Worm (Caenorhabditis elegans) whole organism, early embryonic: Measurements from ENCODE around the gene perm-1.

Source experiments
- B0310.2 ChIP-seq: sonication (generic microtip); optimal IDR thresholded peaks from 2 replicates; lab custom pipeline; 2016; ENCODE audit warnings: mild to moderate bottlenecking, missing genetic modification characterization, missing compliant biosample characterization
- F13C5.2 ChIP-seq: sonication (generic microtip); optimal IDR thresholded peaks from 2 replicates; lab custom pipeline; 2017; ENCODE audit warnings: mild to moderate bottlenecking, missing genetic modification characterization, inconsistent platforms, missing compliant biosample characterization
- aly-1 ChIP-seq: sonication (generic microtip); optimal IDR thresholded peaks from 2 replicates; lab custom pipeline; 2016; ENCODE audit warnings: missing genetic modification characterization, missing compliant biosample characterization
- ama-1 ChIP-seq: fragments of 150-350 bp; optimal IDR thresholded peaks from 2 replicates; lab custom pipeline; 2014
- ceh-13 ChIP-seq: fragments of 200-800 bp; sonication (Bioruptor generic); optimal IDR thresholded peaks from 2 replicates; lab custom pipeline; 2018; ENCODE audit warnings: mild to moderate bottlenecking, missing genetic modification characterization, missing compliant biosample characterization
- ceh-36 ChIP-seq: sonication (generic microtip); optimal IDR thresholded peaks from 2 replicates; lab custom pipeline; 2016; ENCODE audit warnings: missing genetic modification characterization, inconsistent platforms, missing compliant biosample characterization
- hmg-4 ChIP-seq: fragments of 200-800 bp; sonication (Bioruptor generic); optimal IDR thresholded peaks from 2 replicates; lab custom pipeline; 2018; ENCODE audit warnings: mild to moderate bottlenecking, missing genetic modification characterization, missing compliant biosample characterization
- sea-1 ChIP-seq: fragments of 200-800 bp; sonication (Bioruptor generic); conservative IDR thresholded peaks from 2 replicates; pipeline ENCODE4 v1.3.6; 2022; ENCODE audit warnings: missing genetic modification characterization, missing compliant biosample characterization
- tra-4 ChIP-seq: sonication (generic microtip); optimal IDR thresholded peaks from 2 replicates; lab custom pipeline; 2017; ENCODE audit warnings: missing genetic modification characterization, missing compliant biosample characterization

- TF ChIP-seq ama-1 (lab: Kevin White, UChicago) (no peak), ceh-36 (no peak), tra-4 (no peak), B0310.2 (tag; lab: Kevin White, UChicago) (no peak), hmg-4 (GFP tag; lab: Kevin White, UChicago) (no peak), F13C5.2 (tag; lab: Kevin White, UChicago) (no peak), aly-1 (tag; lab: Kevin White, UChicago) (no peak), sea-1 (GFP tag; lab: Robert Waterston, UW) (no peak), ceh-13 (GFP tag; lab: Kevin White, UChicago) (no peak)
Observed at ce11 chrII:7888759-7889158, 8.1 kb downstream of the perm-1 start.
